Worm (Caenorhabditis elegans) whole organism, midembryonic: Measurements from ENCODE around the gene ZC190.7.

ENCODE experiments used
- cog-1 ChIP-seq: sonication (generic microtip); optimal IDR thresholded peaks from 2 replicates; lab custom pipeline; 2016; ENCODE audit warnings: missing genetic modification characterization, missing compliant biosample characterization
- flt-1 ChIP-seq: fragments of 200-800 bp; sonication (Bioruptor generic); IDR thresholded peaks from 2 replicates; pipeline ENCODE4 v1.3.6; 2022; ENCODE audit warnings: missing genetic modification characterization, missing compliant biosample characterization
- tab-1 ChIP-seq: fragments of 200-800 bp; sonication (Bioruptor generic); IDR thresholded peaks from 2 replicates; pipeline ENCODE4 v1.3.6; 2022; ENCODE audit warnings: missing genetic modification characterization, missing compliant biosample characterization

ce11 chrV:8729100-8729499 lies 42.4 kb upstream of the ZC190.7 start, which contains the start of gene ZC196.5:
- no peak for TF ChIP-seq flt-1 (GFP tag; lab: Robert Waterston, UW)
- no peak for TF ChIP-seq tab-1
- no peak for TF ChIP-seq cog-1 (tag; lab: Kevin White, UChicago)
